Worm (Caenorhabditis elegans) whole organism, L1 larva: ENCODE results near the gene Y59C2A.3.

ENCODE experiments used
- C04F5.9 ChIP-seq: sonication (generic microtip); optimal IDR thresholded peaks from 2 replicates; lab custom pipeline; 2016; ENCODE audit warnings: missing genetic modification characterization, missing compliant biosample characterization
- C16A3.4 ChIP-seq: fragments of 150-350 bp; optimal IDR thresholded peaks from 2 replicates; lab custom pipeline; 2014; ENCODE audit warnings: missing biosample characterization, missing genetic modification characterization
- F16B12.6 ChIP-seq: fragments of 150-350 bp; optimal IDR thresholded peaks from 2 replicates; lab custom pipeline; 2014; ENCODE audit warnings: missing biosample characterization, missing genetic modification characterization
- aly-2 ChIP-seq: fragments of 150-350 bp; optimal IDR thresholded peaks from 2 replicates; lab custom pipeline; 2014; ENCODE audit warnings: missing biosample characterization, missing genetic modification characterization
- ama-1 ChIP-seq: fragments of 150-350 bp; optimal IDR thresholded peaks from 2 replicates; lab custom pipeline; 2014
- blmp-1 ChIP-seq: fragments of 150-350 bp; optimal IDR thresholded peaks from 2 replicates; lab custom pipeline; 2014; ENCODE audit warnings: missing biosample characterization, missing genetic modification characterization
- ceh-82 ChIP-seq, 3 experiments: fragments of 150-350 bp in 1 of 3; sonication (generic microtip) in 2 of 3; optimal IDR thresholded peaks; 2 replicates each; lab custom pipeline; 2014 to 2017; ENCODE audit warnings: missing biosample characterization in 3 of 3, missing genetic modification characterization in 3 of 3
- ceh-90 ChIP-seq: sonication (generic microtip); optimal IDR thresholded peaks from 2 replicates; lab custom pipeline; 2016; ENCODE audit warnings: missing genetic modification characterization, missing compliant biosample characterization
- ces-1 ChIP-seq: fragments of 150-350 bp; optimal IDR thresholded peaks from 2 replicates; lab custom pipeline; 2014; ENCODE audit warnings: missing biosample characterization, missing genetic modification reagents, missing genetic modification characterization
- dpl-1 ChIP-seq, 3 experiments: fragments of 150-350 bp in 2 of 3; sonication (generic microtip) in 1 of 3; optimal IDR thresholded peaks; 2 replicates each; lab custom pipeline; 2014 to 2017; ENCODE audit warnings: missing biosample characterization in 3 of 3, missing genetic modification characterization in 3 of 3, missing genetic modification reagents in 3 of 3
- dsc-1 ChIP-seq: sonication (generic microtip); optimal IDR thresholded peaks from 2 replicates; lab custom pipeline; 2016; ENCODE audit warnings: mild to moderate bottlenecking, missing genetic modification characterization, missing compliant biosample characterization
- efl-1 ChIP-seq, 4 experiments: fragments of 150-350 bp; optimal IDR thresholded peaks in 3 of 4; peaks in 1 of 4; 1 replicate in 1 of 4; 2 replicates in 3 of 4; lab custom pipeline; 2014; ENCODE audit warnings: missing biosample characterization in 2 of 4, missing genetic modification characterization in 2 of 4, missing genetic modification reagents in 2 of 4
- egl-13 ChIP-seq: sonication (generic microtip); optimal IDR thresholded peaks from 2 replicates; lab custom pipeline; 2016; ENCODE audit warnings: missing genotype, missing genetic modification reagents, missing genetic modification characterization, missing compliant biosample characterization
- fkh-4 ChIP-seq: sonication (generic microtip); optimal IDR thresholded peaks from 2 replicates; lab custom pipeline; 2016; ENCODE audit warnings: missing compliant biosample characterization, missing genetic modification characterization, borderline replicate concordance
- fkh-8 ChIP-seq: sonication (generic microtip); optimal IDR thresholded peaks from 2 replicates; lab custom pipeline; 2016; ENCODE audit warnings: mild to moderate bottlenecking, missing genetic modification characterization, missing compliant biosample characterization
- grh-1 ChIP-seq: fragments of 200-800 bp; sonication (Bioruptor generic); IDR thresholded peaks from 2 replicates; pipeline ENCODE4 v1.3.6; 2022; ENCODE audit warnings: missing genetic modification reagents, missing genetic modification characterization, missing compliant biosample characterization
- irx-1 ChIP-seq: sonication (generic microtip); optimal IDR thresholded peaks from 2 replicates; lab custom pipeline; 2016; ENCODE audit warnings: missing genetic modification characterization, missing compliant biosample characterization
- isw-1 ChIP-seq: fragments of 200-800 bp; sonication (Bioruptor generic); IDR thresholded peaks from 2 replicates; pipeline ENCODE4 v1.3.6; 2022; ENCODE audit warnings: missing genetic modification characterization, missing compliant biosample characterization
- jun-1 ChIP-seq: fragments of 150-350 bp; optimal IDR thresholded peaks from 2 replicates; lab custom pipeline; 2014; ENCODE audit warnings: missing biosample characterization, missing genetic modification reagents, missing genetic modification characterization
- lin-13 ChIP-seq: fragments of 150-350 bp; optimal IDR thresholded peaks from 2 replicates; lab custom pipeline; 2014; ENCODE audit warnings: missing biosample characterization, missing genetic modification reagents, missing genetic modification characterization
- lin-14 ChIP-seq: fragments of 200-800 bp; sonication (Bioruptor generic); optimal IDR thresholded peaks from 2 replicates; lab custom pipeline; 2018; ENCODE audit warnings: mild to moderate bottlenecking, missing genetic modification characterization, moderate library complexity, missing compliant biosample characterization
- lin-15B ChIP-seq: fragments of 150-350 bp; sonication (generic microtip); optimal IDR thresholded peaks from 3 replicates; lab custom pipeline; 2014; ENCODE audit warnings: missing biosample characterization, missing genetic modification characterization
- lin-35 ChIP-seq, 2 experiments: fragments of 150-350 bp; optimal IDR thresholded peaks; 2 replicates each; lab custom pipeline; 2014; ENCODE audit warnings: missing biosample characterization in 2 of 2, missing genetic modification characterization in 2 of 2, missing genetic modification reagents in 2 of 2
- lin-39 ChIP-seq: fragments of 150-350 bp; optimal IDR thresholded peaks from 2 replicates; lab custom pipeline; 2014; ENCODE audit warnings: missing biosample characterization, missing genetic modification reagents, missing genetic modification characterization
- lsy-2 ChIP-seq, 2 experiments: fragments of 150-350 bp; optimal IDR thresholded peaks; 2 replicates each; lab custom pipeline; 2014; ENCODE audit warnings: missing biosample characterization in 2 of 2, missing genetic modification characterization in 2 of 2
- mdl-1 ChIP-seq, 2 experiments: fragments of 150-350 bp; optimal IDR thresholded peaks; 2 replicates each; lab custom pipeline; 2014 to 2017; ENCODE audit warnings: missing biosample characterization in 2 of 2, missing genetic modification characterization in 2 of 2, inconsistent platforms in 1 of 2
- mep-1 ChIP-seq: fragments of 150-350 bp; optimal IDR thresholded peaks from 2 replicates; lab custom pipeline; 2014; ENCODE audit warnings: missing biosample characterization, missing genetic modification characterization
- nhr-19 ChIP-seq: fragments of 200-800 bp; sonication (Bioruptor generic); conservative IDR thresholded peaks from 2 replicates; pipeline ENCODE4 v1.3.6; 2022; ENCODE audit warnings: missing genetic modification characterization, missing compliant biosample characterization
- nhr-20 ChIP-seq: sonication (generic microtip); optimal IDR thresholded peaks from 2 replicates; lab custom pipeline; 2016; ENCODE audit warnings: mild to moderate bottlenecking, missing genetic modification characterization, missing compliant biosample characterization
- nhr-85 ChIP-seq: sonication (generic microtip); peaks from one replicate; lab custom pipeline; 2016; ENCODE audit warnings: missing genetic modification characterization, inconsistent platforms, missing compliant biosample characterization
- nhr-90 ChIP-seq: sonication (generic microtip); optimal IDR thresholded peaks from 2 replicates; lab custom pipeline; 2016; ENCODE audit warnings: mild to moderate bottlenecking, missing genetic modification characterization, missing compliant biosample characterization; ENCODE audit not compliant: poor library complexity
- pax-3 ChIP-seq: fragments of 200-800 bp; sonication (Bioruptor generic); optimal IDR thresholded peaks from 2 replicates; lab custom pipeline; 2018; ENCODE audit warnings: mild to moderate bottlenecking, missing genetic modification characterization, moderate library complexity, missing compliant biosample characterization
- rnt-1 ChIP-seq: sonication (generic microtip); optimal IDR thresholded peaks from 2 replicates; lab custom pipeline; 2016; ENCODE audit warnings: mild to moderate bottlenecking, missing genetic modification characterization, moderate library complexity, missing compliant biosample characterization
- skn-1 ChIP-seq: fragments of 150-350 bp; optimal IDR thresholded peaks from 2 replicates; lab custom pipeline; 2014; ENCODE audit warnings: missing biosample characterization, missing genetic modification characterization
- snu-23 ChIP-seq: sonication (generic microtip); optimal IDR thresholded peaks from 2 replicates; lab custom pipeline; 2016; ENCODE audit warnings: missing genetic modification characterization, missing compliant biosample characterization
- swsn-7 ChIP-seq: sonication (generic microtip); optimal IDR thresholded peaks from 2 replicates; lab custom pipeline; 2016; ENCODE audit warnings: missing genetic modification characterization, missing compliant biosample characterization
- tbx-2 ChIP-seq: sonication (generic microtip); optimal IDR thresholded peaks from 2 replicates; lab custom pipeline; 2016; ENCODE audit warnings: missing genetic modification characterization, missing compliant biosample characterization
- unc-130 ChIP-seq: fragments of 150-350 bp; optimal IDR thresholded peaks from 2 replicates; lab custom pipeline; 2017; ENCODE audit warnings: missing biosample characterization, missing genetic modification characterization, inconsistent platforms
- unc-30 ChIP-seq: sonication (generic microtip); optimal IDR thresholded peaks from 2 replicates; lab custom pipeline; 2017; ENCODE audit warnings: missing biosample characterization, missing genetic modification characterization
- unc-86 ChIP-seq: sonication (generic microtip); optimal IDR thresholded peaks from 2 replicates; lab custom pipeline; 2016; ENCODE audit warnings: missing genetic modification characterization, missing compliant biosample characterization
- vab-15 ChIP-seq: sonication (generic microtip); optimal IDR thresholded peaks from 2 replicates; lab custom pipeline; 2017; ENCODE audit warnings: missing genotype, mild to moderate bottlenecking, missing genetic modification characterization, missing compliant biosample characterization
- xbp-1 ChIP-seq: sonication (generic microtip); optimal IDR thresholded peaks from 2 replicates; lab custom pipeline; 2016; ENCODE audit warnings: missing genetic modification characterization, missing compliant biosample characterization

Gene Y59C2A.3

ce11 chrII:2206064-2206722 lies 13.5 kb downstream of the Y59C2A.3 start:
- TF ChIP-seq snu-23 (no peak), dsc-1 (tag; lab: Kevin White, UChicago) (peak; percentile 94), fkh-4 (tag; lab: Kevin White, UChicago) (peak; percentile 78), unc-130 (tag; lab: Kevin White, UChicago) (no peak)

- TF ChIP-seq skn-1 (tag; lab: Kevin White, UChicago): peak; percentile 42
- no peak for TF ChIP-seq ceh-90 (tag; lab: Kevin White, UChicago)
- peak; percentile 25 for TF ChIP-seq blmp-1 (tag; lab: Kevin White, UChicago)
- TF ChIP-seq dpl-1 (GFP tag; optimal IDR thresholded peaks at IDR 0.05; lab: Kevin White, UChicago): peak; percentile 88 to 94 (median 93)
- TF ChIP-seq xbp-1 (tag; lab: Kevin White, UChicago): peak; percentile 26
- no peak for TF ChIP-seq ama-1 (lab: Kevin White, UChicago)
- peak; percentile 22; the same call in 1 of the 2 replicates for TF ChIP-seq isw-1 (GFP tag; lab: Robert Waterston, UW)
- TF ChIP-seq unc-130 (tag; lab: Kevin White, UChicago): no peak
- no peak for TF ChIP-seq ces-1 (GFP tag; lab: Kevin White, UChicago)
- peak; percentile 62 to 78 for TF ChIP-seq lsy-2 (tag; optimal IDR thresholded peaks at IDR 0.05; lab: Kevin White, UChicago)
- TF ChIP-seq grh-1: 0 out of 2 replicates have a peak, but pooled peaks have one; percentile 32
- TF ChIP-seq aly-2: peak; percentile 39
- TF ChIP-seq vab-15 (tag; lab: Kevin White, UChicago): peak; percentile 39
- peak; percentile 61 for TF ChIP-seq nhr-85 (tag; lab: Kevin White, UChicago)
- no peak for TF ChIP-seq nhr-90
- TF ChIP-seq lin-35 (GFP tag; optimal IDR thresholded peaks at IDR 0.05; lab: Kevin White, UChicago): peak; percentile 93 to 97
- TF ChIP-seq irx-1 (tag; lab: Kevin White, UChicago): peak; percentile 29
- TF ChIP-seq tbx-2 (tag; lab: Kevin White, UChicago): peak; percentile 45
- TF ChIP-seq egl-13 (tag; lab: Kevin White, UChicago): no peak
- TF ChIP-seq lin-15B (tag; lab: Kevin White, UChicago): peak; percentile 26
- no peak for TF ChIP-seq lin-39 (tag; lab: Kevin White, UChicago)
- peak; percentile 2 to 74 (median 24) for TF ChIP-seq ceh-82 (tag; optimal IDR thresholded peaks at IDR 0.05; lab: Kevin White, UChicago)
- TF ChIP-seq pax-3 (tag; lab: Kevin White, UChicago): peak; percentile 16
- peak; percentile 94 to 96 for TF ChIP-seq efl-1 (optimal IDR thresholded peaks at IDR 0.05; lab: Kevin White, UChicago)
- peak; percentile 95 to 99 for TF ChIP-seq efl-1 (GFP tag; optimal IDR thresholded peaks at IDR 0.05 in 1 of 2; lab: Kevin White, UChicago)
- peak; percentile 4 for TF ChIP-seq unc-86
- peak; percentile 35 for TF ChIP-seq F16B12.6 (tag; lab: Kevin White, UChicago)
- TF ChIP-seq snu-23: peak; percentile 54
- TF ChIP-seq jun-1: peak; percentile 6
- peak in 1 of 2 experiments; percentile 22 for TF ChIP-seq mdl-1 (tag; optimal IDR thresholded peaks at IDR 0.05; lab: Kevin White, UChicago)
- TF ChIP-seq C04F5.9: no peak
- peak; percentile 19 for TF ChIP-seq mep-1 (tag; lab: Kevin White, UChicago)
- peak; percentile 23 for TF ChIP-seq fkh-8
- peak; percentile 18 for TF ChIP-seq swsn-7
- TF ChIP-seq unc-30 (tag; lab: Kevin White, UChicago): no peak
- peak; percentile 15 for TF ChIP-seq nhr-20 (tag; lab: Kevin White, UChicago)
- peak; percentile 31 for TF ChIP-seq dsc-1 (tag; lab: Kevin White, UChicago)
- TF ChIP-seq lin-13 (GFP tag; lab: Kevin White, UChicago): peak; percentile 48
- TF ChIP-seq rnt-1: peak; percentile 53
- TF ChIP-seq C16A3.4 (tag; lab: Kevin White, UChicago): peak; percentile 58
- peak; percentile 30 for TF ChIP-seq nhr-19 (GFP tag; lab: Robert Waterston, UW)
- peak; percentile 36 for TF ChIP-seq lin-14 (GFP tag; lab: Kevin White, UChicago)
These were observed 15.6 kb downstream of the Y59C2A.3 start, which contains the start of gene Y59C2A.2 for ce11 chrII:2204077-2204476. Gene Y59C2A.2, minus strand, starts transcription at chrII:2204137.
